Worm (Caenorhabditis elegans) whole organism, L2 larva: ENCODE measurements around the gene F36D4.4.

Source experiments
- mdl-1 ChIP-seq, 2 experiments: fragments of 150-350 bp in 1 of 2; sonication (generic microtip) in 1 of 2; optimal IDR thresholded peaks; 2 replicates each; lab custom pipeline; 2017; ENCODE audit warnings: missing biosample characterization in 2 of 2, missing genetic modification characterization in 2 of 2
- nhr-12 ChIP-seq: fragments of 150-350 bp; optimal IDR thresholded peaks from 2 replicates; lab custom pipeline; 2014; ENCODE audit warnings: missing biosample characterization, missing genetic modification characterization

DNA sequence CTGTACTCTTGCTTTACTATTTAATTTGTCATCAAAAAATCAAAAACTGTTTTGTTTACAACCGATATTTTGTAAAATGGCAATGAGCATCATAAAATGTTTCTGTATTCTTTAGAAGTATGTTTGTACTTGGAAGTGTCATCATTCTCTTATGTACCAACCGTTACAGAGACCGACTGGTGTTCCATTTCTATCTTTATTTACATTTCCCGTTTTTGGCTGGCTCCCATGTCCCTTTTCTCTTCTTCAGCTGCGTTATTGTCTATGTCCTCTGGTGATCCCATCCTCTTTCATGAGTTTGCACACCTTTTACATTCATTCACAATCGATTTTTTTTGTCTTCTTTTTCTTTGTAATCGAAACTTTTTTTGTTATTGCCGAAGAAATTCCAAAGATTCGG lies 37.1 kb upstream of the F36D4.4 start:
- TF ChIP-seq nhr-12, result no peak
- no peak for TF ChIP-seq mdl-1 (tag; optimal IDR thresholded peaks at IDR 0.05; lab: Kevin White, UChicago)
